Worm (Caenorhabditis elegans) whole organism, L4/young adult: Measurements from ENCODE around the gene C02B8.12.

Experiments
- W03F9.2 ChIP-seq: fragments of 150-350 bp; optimal IDR thresholded peaks from 2 replicates; lab custom pipeline; 2014; ENCODE audit warnings: missing biosample characterization, missing genetic modification characterization
- dao-5 ChIP-seq: sonication (generic microtip); optimal IDR thresholded peaks from 2 replicates; lab custom pipeline; 2016; ENCODE audit warnings: missing genotype, missing genetic modification characterization, moderate library complexity, missing compliant biosample characterization
- him-1 ChIP-seq: sonication (generic microtip); optimal IDR thresholded peaks from 2 replicates; lab custom pipeline; 2016; ENCODE audit warnings: missing genotype, missing genetic modification reagents, missing genetic modification characterization, missing compliant biosample characterization

The C02B8.12 gene

ce11 chrX:8139146-8139545, 16.0 kb upstream of the C02B8.12 start, which contains the start of gene C02B8.3:
TSS of gene C02B8.3 (plus strand) at chrX:8139446.
- TF ChIP-seq him-1: no peak
- TF ChIP-seq W03F9.2: no peak

ce11 chrX:8137779-8138178, 14.6 kb upstream of the C02B8.12 start, which contains the start of gene C02B8.7:
TSS of gene C02B8.7 (minus strand) at chrX:8137879.
- TF ChIP-seq dao-5 (tag; lab: Kevin White, UChicago) (no peak), him-1 (no peak), W03F9.2 (no peak)

DNA sequence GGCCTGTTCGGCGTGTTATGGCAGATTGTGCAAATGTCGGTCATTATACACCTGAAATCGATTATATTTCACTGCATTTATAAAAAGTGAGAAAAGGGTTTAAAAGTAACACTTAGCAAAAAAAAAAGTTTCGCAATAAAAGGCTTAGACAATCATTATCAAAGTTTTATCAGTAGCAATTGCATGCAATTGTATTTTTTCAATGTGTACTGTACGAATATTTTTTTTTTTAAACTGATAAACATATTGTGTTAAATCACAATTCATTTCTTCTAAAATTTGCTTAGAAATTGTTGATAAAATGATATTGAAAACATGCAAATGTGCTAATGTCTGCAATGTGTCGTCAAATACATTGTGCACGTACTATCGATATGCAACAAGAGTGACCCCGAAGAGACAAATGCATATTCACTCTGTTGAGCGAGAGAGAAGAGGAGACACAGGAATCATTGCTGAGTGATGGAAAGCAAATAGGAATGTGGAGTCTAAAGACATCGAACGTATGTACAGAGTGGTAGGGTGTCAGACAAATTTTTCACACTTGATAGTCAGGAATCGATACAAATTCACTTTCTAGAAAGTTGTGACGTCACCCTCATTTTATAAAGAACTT, 13.2 kb upstream of the C02B8.12 start, which contains the start of gene C02B8.6:
C02B8.6 (minus strand) TSS at position 51 of the 616 bp plus-strand sequence.
- TF ChIP-seq him-1 (no peak), W03F9.2 (peak; percentile 48)

DNA sequence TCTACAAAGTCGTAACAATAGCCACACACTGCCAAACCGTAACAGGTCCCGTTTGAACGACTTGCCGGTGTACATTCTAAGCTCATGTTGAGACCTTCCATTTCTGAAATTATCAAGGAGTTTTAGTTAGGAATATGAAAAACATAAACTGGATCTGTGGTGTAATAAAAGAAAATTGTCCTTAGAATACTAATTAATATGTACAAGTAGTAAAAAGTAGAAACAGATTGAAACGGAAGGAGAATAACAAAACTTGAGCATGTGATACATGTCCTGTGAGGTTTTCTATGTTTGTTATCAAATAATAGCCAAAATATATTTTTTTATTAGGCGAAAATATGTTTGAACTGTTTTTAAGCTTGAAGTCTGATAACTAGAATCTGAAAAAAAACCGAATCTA, 6.4 kb upstream of the C02B8.12 start, which contains the start of gene frpr-1:
frpr-1 (minus strand) TSS at position 101 of the 400 bp plus-strand sequence.
- TF ChIP-seq him-1 (no peak), dao-5 (tag; lab: Kevin White, UChicago) (no peak), W03F9.2 (no peak)

- no peak for TF ChIP-seq dao-5 (tag; lab: Kevin White, UChicago)
- TF ChIP-seq him-1: no peak
- no peak for TF ChIP-seq W03F9.2
Measured at ce11 chrX:8120281-8120680, 2.9 kb downstream of the C02B8.12 start.

ce11 chrX:8117827-8118317, 5.3 kb downstream of the C02B8.12 start:
- no peak for TF ChIP-seq W03F9.2
- TF ChIP-seq dao-5 (tag; lab: Kevin White, UChicago): no peak
- TF ChIP-seq him-1: no peak

DNA sequence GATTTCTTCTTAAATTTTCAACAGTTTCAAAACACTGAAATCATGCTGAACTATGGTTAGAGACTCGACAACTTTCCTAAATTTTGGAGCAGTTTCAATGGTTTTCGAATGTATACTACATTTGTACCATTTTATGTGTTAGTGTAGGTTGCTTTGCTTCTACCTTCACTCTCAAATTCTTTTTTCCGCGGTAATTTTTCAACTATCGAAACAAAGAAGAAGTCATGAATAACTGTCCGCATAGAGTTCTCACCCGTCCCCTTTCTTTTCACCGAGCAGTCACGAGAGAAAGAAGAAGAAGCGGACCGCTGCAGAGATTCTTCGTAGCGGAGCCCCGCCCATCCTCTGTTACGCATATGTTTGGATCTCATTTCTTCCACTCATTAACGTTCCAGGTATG, 7.0 kb downstream of the C02B8.12 start, which contains the start of gene hlh-8:
hlh-8 (plus strand) TSS at position 301 of the 400 bp plus-strand sequence.
- no peak for TF ChIP-seq W03F9.2
- no peak for TF ChIP-seq dao-5 (tag; lab: Kevin White, UChicago)
- TF ChIP-seq him-1: no peak

DNA sequence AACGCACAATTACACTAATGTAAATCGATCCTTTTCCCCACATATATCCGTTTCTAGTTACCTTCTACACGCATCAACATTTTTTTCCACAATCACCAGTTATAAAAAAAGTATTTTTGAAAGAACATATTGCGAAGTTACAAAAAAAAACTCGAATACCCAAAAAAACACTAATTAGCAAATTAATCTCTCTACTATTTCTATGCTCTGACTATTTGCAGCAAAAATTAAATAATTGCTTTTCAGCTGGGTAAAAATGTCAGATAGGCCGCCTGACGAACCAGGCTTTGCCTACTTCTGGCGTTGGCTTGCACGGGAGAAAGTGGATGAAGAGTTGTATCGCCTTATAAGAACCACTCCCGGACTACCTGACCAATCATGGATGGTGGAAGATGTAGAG, 13.0 kb downstream of the C02B8.12 start, which contains the start of gene K07E3.1:
K07E3.1 (plus strand) TSS at position 247 of the 400 bp plus-strand sequence.
- TF ChIP-seq him-1: no peak

ce11 chrX:8109531-8109930, 13.6 kb downstream of the C02B8.12 start:
- TF ChIP-seq dao-5 (tag; lab: Kevin White, UChicago): no peak
- TF ChIP-seq W03F9.2: peak; percentile 24

ce11 chrX:8107921-8108320, 15.2 kb downstream of the C02B8.12 start, which contains the start of gene K07E3.9:
TSS of gene K07E3.9 (plus strand) at chrX:8108221.
- TF ChIP-seq W03F9.2: no peak
- TF ChIP-seq dao-5 (tag; lab: Kevin White, UChicago): no peak
- no peak for TF ChIP-seq him-1

DNA sequence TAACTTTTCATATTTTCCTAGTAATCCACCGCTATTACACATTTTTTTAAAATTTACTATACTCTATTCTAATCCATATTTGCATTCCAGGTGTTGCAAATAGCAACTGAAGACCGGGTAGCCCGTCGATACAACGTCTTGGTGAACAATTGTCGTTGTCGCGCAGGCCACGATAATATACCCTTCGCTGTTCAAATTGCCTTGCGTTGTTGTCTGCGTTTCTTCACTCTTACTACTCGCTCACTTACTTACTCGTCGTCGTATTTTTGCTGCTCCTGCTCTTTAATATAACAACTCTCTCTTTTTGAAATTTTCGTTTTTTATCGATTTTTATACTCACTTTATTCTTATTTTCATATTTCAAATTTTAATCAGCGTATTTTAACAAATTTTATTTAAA, 19.3 kb downstream of the C02B8.12 start, which contains the start of gene K07E3.2:
K07E3.2 (plus strand) TSS at position 400 of the 400 bp plus-strand sequence.
- no peak for TF ChIP-seq dao-5 (tag; lab: Kevin White, UChicago)
- no peak for TF ChIP-seq W03F9.2
- TF ChIP-seq him-1: no peak

DNA sequence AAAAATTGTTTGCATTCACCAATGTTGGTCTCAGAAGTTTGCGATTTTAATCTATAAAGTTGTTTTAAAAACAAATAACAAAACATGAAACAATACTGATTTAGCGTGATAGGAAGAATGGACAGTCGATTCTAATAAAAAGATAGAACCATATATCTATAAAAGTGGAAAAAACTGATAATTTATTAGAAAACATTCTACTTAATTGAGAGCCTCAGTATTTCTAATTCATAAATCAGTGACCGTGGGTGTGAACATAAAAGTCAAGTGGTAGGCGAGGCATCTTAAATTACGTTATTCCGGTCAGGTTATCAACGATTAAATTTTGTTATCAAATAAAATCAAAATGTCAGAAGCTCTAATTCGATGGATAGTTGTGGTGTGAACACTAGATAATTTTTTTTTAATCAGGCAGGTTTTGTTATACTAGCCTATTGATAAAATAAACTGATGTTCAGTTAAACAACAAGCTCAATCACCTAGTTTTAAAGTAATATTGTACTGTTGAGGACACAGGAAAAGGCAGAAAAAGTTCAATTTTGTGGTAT, 24.3 kb downstream of the C02B8.12 start, which contains the start of gene catp-5:
catp-5 (minus strand) TSS at position 51 of the 548 bp plus-strand sequence.
- no peak for TF ChIP-seq dao-5 (tag; lab: Kevin White, UChicago)
- TF ChIP-seq him-1: no peak
- TF ChIP-seq W03F9.2: no peak

- TF ChIP-seq him-1: no peak
- no peak for TF ChIP-seq W03F9.2
- no peak for TF ChIP-seq dao-5 (tag; lab: Kevin White, UChicago)
Measured at ce11 chrX:8089916-8090315, 33.3 kb downstream of the C02B8.12 start.

ce11 chrX:8089266-8089909, 33.8 kb downstream of the C02B8.12 start:
- TF ChIP-seq him-1: no peak
- TF ChIP-seq dao-5 (tag; lab: Kevin White, UChicago): no peak
- TF ChIP-seq W03F9.2: no peak

DNA sequence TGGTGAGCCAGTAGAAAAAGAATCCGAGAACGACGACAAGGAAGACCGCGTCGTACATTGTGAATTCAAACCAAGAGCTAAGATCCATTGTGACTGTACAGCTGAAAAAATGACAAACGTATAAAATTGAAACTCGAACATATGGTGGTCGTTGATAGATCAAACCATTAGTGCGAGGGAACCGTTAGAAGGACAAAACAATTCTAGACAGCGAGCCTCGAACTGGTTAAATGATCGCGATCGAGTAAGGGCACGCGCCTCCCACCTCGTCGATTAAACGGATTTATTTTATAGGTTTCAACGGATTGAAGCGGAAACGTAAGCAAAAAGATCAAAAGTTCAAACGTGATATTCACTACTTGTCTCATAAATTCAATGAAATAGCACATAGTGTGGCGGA, 34.7 kb downstream of the C02B8.12 start, which contains the start of gene vem-1:
vem-1 (minus strand) TSS at position 101 of the 400 bp plus-strand sequence.
- TF ChIP-seq W03F9.2: no peak
